Fruit fly (Drosophila melanogaster) whole organism, embryonic: ENCODE measurements around the gene CG13029.

Experiments
- Adf1 ChIP-seq: fragments of 200-800 bp; sonication (Bioruptor generic); IDR thresholded peaks from 2 replicates; pipeline ENCODE4 v1.3.6; 2022; ENCODE audit warnings: missing biosample characterization, missing genetic modification characterization
- BEAF-32 ChIP-seq: fragments of 200-800 bp; sonication (Bioruptor generic); optimal IDR thresholded peaks from 3 replicates; lab custom pipeline; 2017; ENCODE audit warnings: missing biosample characterization, missing genetic modification characterization, mild to moderate bottlenecking, moderate library complexity, missing genetic modification reagents
- Blimp-1 ChIP-seq: fragments of 200-800 bp; sonication (Bioruptor generic); optimal IDR thresholded peaks from 3 replicates; lab custom pipeline; 2018; ENCODE audit warnings: missing biosample characterization, missing genetic modification characterization, mild to moderate bottlenecking, moderate library complexity, missing genetic modification reagents
- CG10366 ChIP-seq: fragments of 200-800 bp; sonication (Bioruptor generic); IDR thresholded peaks from 2 replicates; pipeline ENCODE4 v1.3.6; 2022; ENCODE audit warnings: missing biosample characterization, missing genetic modification characterization
- CG11093 ChIP-seq: fragments of 200-800 bp; sonication (Bioruptor generic); IDR thresholded peaks from 3 replicates; pipeline ENCODE4 v1.3.6; 2022; ENCODE audit warnings: missing biosample characterization, missing genetic modification characterization
- CG11560 ChIP-seq: fragments of 200-800 bp; sonication (Bioruptor generic); IDR thresholded peaks from 3 replicates; pipeline ENCODE4 v1.3.6; 2022; ENCODE audit warnings: missing biosample characterization, missing genetic modification characterization
- CG12744 ChIP-seq: fragments of 200-800 bp; sonication (Bioruptor generic); optimal IDR thresholded peaks from 2 replicates; lab custom pipeline; 2016; ENCODE audit warnings: missing biosample characterization, missing genetic modification characterization
- CG17328 ChIP-seq: fragments of 200-800 bp; sonication (Bioruptor generic); IDR thresholded peaks from 2 replicates; pipeline ENCODE4 v1.3.6; 2022; ENCODE audit warnings: missing biosample characterization, missing genetic modification characterization
- CG17359 ChIP-seq: fragments of 200-800 bp; sonication (Bioruptor generic); optimal IDR thresholded peaks from 3 replicates; lab custom pipeline; 2018; ENCODE audit warnings: missing biosample characterization, mild to moderate bottlenecking, missing genetic modification characterization, moderate library complexity
- CG18476 ChIP-seq: fragments of 200-800 bp; sonication (Bioruptor generic); optimal IDR thresholded peaks from 2 replicates; lab custom pipeline; 2016; ENCODE audit warnings: missing biosample characterization, mild to moderate bottlenecking, missing genetic modification characterization
- CG2116 ChIP-seq: fragments of 200-800 bp; sonication (Bioruptor generic); optimal IDR thresholded peaks from 3 replicates; lab custom pipeline; 2018; ENCODE audit warnings: missing biosample characterization, mild to moderate bottlenecking, missing genetic modification characterization
- CG2875 ChIP-seq: fragments of 200-800 bp; sonication (Bioruptor generic); optimal IDR thresholded peaks from 2 replicates; lab custom pipeline; 2017; ENCODE audit warnings: missing biosample characterization, mild to moderate bottlenecking, missing genetic modification characterization, missing genetic modification reagents
- CG31224 ChIP-seq: fragments of 200-800 bp; sonication (Bioruptor generic); IDR thresholded peaks from 2 replicates; pipeline ENCODE4 v1.3.6; 2022; ENCODE audit warnings: missing biosample characterization, missing genetic modification characterization
- CG3281 ChIP-seq: fragments of 200-800 bp; sonication (Bioruptor generic); optimal IDR thresholded peaks from 3 replicates; lab custom pipeline; 2017; ENCODE audit warnings: missing biosample characterization, mild to moderate bottlenecking, missing genetic modification characterization
- CG34422 ChIP-seq: fragments of 200-800 bp; sonication (Bioruptor generic); IDR thresholded peaks from 3 replicates; pipeline ENCODE4 v1.3.6; 2022; ENCODE audit warnings: missing biosample characterization, missing genetic modification characterization
- CG3726 ChIP-seq: fragments of 200-800 bp; sonication (Bioruptor generic); IDR thresholded peaks from 3 replicates; pipeline ENCODE4, ENCODE4 v1.3.6; 2022; ENCODE audit warnings: missing biosample characterization, missing genetic modification characterization
- CG3995 ChIP-seq: fragments of 200-800 bp; sonication (Bioruptor generic); optimal IDR thresholded peaks from 3 replicates; lab custom pipeline; 2016; ENCODE audit warnings: missing biosample characterization, missing genetic modification characterization
- CG6813 ChIP-seq: fragments of 200-800 bp; sonication (Bioruptor generic); optimal IDR thresholded peaks from 2 replicates; lab custom pipeline; 2017; ENCODE audit warnings: missing biosample characterization, missing genetic modification characterization, mild to moderate bottlenecking, moderate library complexity, missing genetic modification reagents
- CG7987 ChIP-seq: fragments of 200-800 bp; sonication (Bioruptor generic); optimal IDR thresholded peaks from 2 replicates; lab custom pipeline; 2018; ENCODE audit warnings: missing biosample characterization, mild to moderate bottlenecking, missing genetic modification characterization, moderate library complexity
- CG9876 ChIP-seq: fragments of 200-800 bp; sonication (Bioruptor generic); optimal IDR thresholded peaks from 2 replicates; lab custom pipeline; 2016; ENCODE audit warnings: missing biosample characterization, missing genetic modification characterization
- Dbx ChIP-seq: fragments of 200-800 bp; sonication (Bioruptor generic); IDR thresholded peaks from 3 replicates; pipeline ENCODE4 v1.3.6; 2022; ENCODE audit warnings: missing biosample characterization, missing genetic modification characterization
- Deaf1 ChIP-seq: fragments of 200-800 bp; optimal IDR thresholded peaks from 3 replicates; lab custom pipeline; 2019; ENCODE audit warnings: missing biosample characterization, mild to moderate bottlenecking, missing genetic modification characterization, moderate library complexity
- Dip2 ChIP-seq: fragments of 200-800 bp; sonication (Bioruptor generic); IDR thresholded peaks from 2 replicates; pipeline ENCODE4 v1.3.6; 2022; ENCODE audit warnings: missing biosample characterization, missing genetic modification characterization
- Drgx ChIP-seq: fragments of 200-800 bp; sonication (Bioruptor generic); IDR thresholded peaks from 2 replicates; pipeline ENCODE4 v1.3.6; 2022; ENCODE audit warnings: missing biosample characterization, missing genetic modification characterization
- Fer2 ChIP-seq: fragments of 200-800 bp; sonication (Bioruptor generic); optimal IDR thresholded peaks from 2 replicates; lab custom pipeline; 2018; ENCODE audit warnings: missing biosample characterization, mild to moderate bottlenecking, missing genetic modification characterization, moderate library complexity
- Fer3 ChIP-seq: fragments of 200-800 bp; sonication (Bioruptor generic); optimal IDR thresholded peaks from 2 replicates; lab custom pipeline; 2018; ENCODE audit warnings: missing biosample characterization, mild to moderate bottlenecking, missing genetic modification characterization, moderate library complexity
- HLH54F ChIP-seq: fragments of 200-800 bp; sonication (Bioruptor generic); optimal IDR thresholded peaks from 3 replicates; lab custom pipeline; 2016; ENCODE audit warnings: missing biosample characterization, missing genetic modification characterization
- Lim3 ChIP-seq: fragments of 200-800 bp; sonication (Bioruptor generic); IDR thresholded peaks from 2 replicates; pipeline ENCODE4 v1.3.6; 2022; ENCODE audit warnings: missing biosample characterization, missing genetic modification characterization
- Sox102F ChIP-seq: fragments of 200-800 bp; sonication (Bioruptor generic); optimal IDR thresholded peaks from 2 replicates; lab custom pipeline; 2018; ENCODE audit warnings: missing biosample characterization, mild to moderate bottlenecking, missing genetic modification characterization, moderate library complexity
- Spps ChIP-seq: fragments of 200-800 bp; sonication (Bioruptor generic); optimal IDR thresholded peaks from 2 replicates; lab custom pipeline; 2018; ENCODE audit warnings: missing biosample characterization, mild to moderate bottlenecking, missing genetic modification characterization
- Xrp1 ChIP-seq: fragments of 200-800 bp; sonication (Bioruptor generic); IDR thresholded peaks from 2 replicates; pipeline ENCODE4 v1.3.6; 2022; ENCODE audit warnings: missing biosample characterization, missing genetic modification characterization
- br ChIP-seq: fragments of >200 bp; optimal IDR thresholded peaks from 2 replicates; lab custom pipeline; 2017
- eve ChIP-seq, 2 experiments: fragments of >200 bp; optimal IDR thresholded peaks; 2 replicates each; lab custom pipeline; 2017; ENCODE audit warnings: missing biosample characterization in 2 of 2, missing genetic modification characterization in 2 of 2
- fu2 ChIP-seq: fragments of 200-800 bp; sonication (Bioruptor generic); optimal IDR thresholded peaks from 2 replicates; lab custom pipeline; 2016; ENCODE audit warnings: missing biosample characterization, missing genetic modification characterization
- gem ChIP-seq: fragments of 200-800 bp; sonication (Bioruptor generic); optimal IDR thresholded peaks from 2 replicates; lab custom pipeline; 2019; ENCODE audit warnings: missing biosample characterization, mild to moderate bottlenecking, missing genetic modification characterization, moderate library complexity
- grn ChIP-seq: fragments of 200-800 bp; sonication (Bioruptor generic); optimal IDR thresholded peaks from 3 replicates; lab custom pipeline; 2017; ENCODE audit warnings: missing biosample characterization, missing genetic modification characterization
- gsb ChIP-seq: fragments of 200-800 bp; sonication (Bioruptor generic); IDR thresholded peaks from 2 replicates; pipeline ENCODE4 v1.3.6; 2022; ENCODE audit warnings: missing biosample characterization, missing genetic modification characterization
- ind ChIP-seq: fragments of 200-800 bp; sonication (Bioruptor generic); optimal IDR thresholded peaks from 3 replicates; lab custom pipeline; 2016; ENCODE audit warnings: missing biosample characterization, missing genetic modification characterization
- jumu ChIP-seq: fragments of 200-800 bp; sonication (Bioruptor generic); optimal IDR thresholded peaks from 3 replicates; lab custom pipeline; 2016; ENCODE audit warnings: missing biosample characterization, missing genetic modification characterization
- lilli ChIP-seq: fragments of 200-800 bp; sonication (Bioruptor generic); optimal IDR thresholded peaks from 3 replicates; lab custom pipeline; 2016; ENCODE audit warnings: missing biosample characterization, missing genetic modification characterization
- pan ChIP-seq, 4 experiments: fragments of >200 bp in 3 of 4; fragments of 200-800 bp in 1 of 4; sonication (Bioruptor generic) in 1 of 4; optimal IDR thresholded peaks in 3 of 4; IDR thresholded peaks in 1 of 4; 2 replicates each; pipeline versions ENCODE4 v1.3.6 to Lab custom; 2017 to 2022; ENCODE audit warnings: missing biosample characterization in 2 of 4, missing genetic modification characterization in 2 of 4, mixed read lengths in 1 of 4
- row ChIP-seq: fragments of 200-800 bp; sonication (Bioruptor generic); IDR thresholded peaks from 3 replicates; pipeline ENCODE4 v1.3.6; 2022; ENCODE audit warnings: missing biosample characterization, missing genetic modification characterization
- sens ChIP-seq: fragments of 200-800 bp; sonication (Bioruptor generic); peaks from one replicate; lab custom pipeline; 2016; ENCODE audit warnings: missing biosample characterization, missing genetic modification characterization
- seq ChIP-seq: fragments of 200-800 bp; sonication (Bioruptor generic); IDR thresholded peaks from 2 replicates; pipeline ENCODE4 v1.3.6; 2022; ENCODE audit warnings: missing biosample characterization, missing genetic modification characterization
- sisA ChIP-seq: fragments of 200-800 bp; sonication (Bioruptor generic); IDR thresholded peaks from 2 replicates; pipeline ENCODE4 v1.3.6; 2022; ENCODE audit warnings: missing biosample characterization, missing genetic modification characterization
- stc ChIP-seq: fragments of 200-800 bp; sonication (Bioruptor generic); IDR thresholded peaks from 2 replicates; pipeline ENCODE4 v1.3.6; 2022; ENCODE audit warnings: missing biosample characterization, missing genetic modification characterization
- ttk ChIP-seq: fragments of 200-800 bp; sonication (Bioruptor generic); IDR thresholded peaks from 2 replicates; pipeline ENCODE4 v2.1.2; 2022; ENCODE audit warnings: missing biosample characterization, missing genetic modification characterization
- tx ChIP-seq: fragments of 200-800 bp; sonication (Bioruptor generic); optimal IDR thresholded peaks from 2 replicates; lab custom pipeline; 2016; ENCODE audit warnings: missing biosample characterization, missing genetic modification characterization
- vnd ChIP-seq: fragments of 200-800 bp; sonication (Bioruptor generic); IDR thresholded peaks from 3 replicates; pipeline ENCODE4 v1.3.6; 2022; ENCODE audit warnings: missing biosample characterization, missing genetic modification characterization; ENCODE audit not compliant: partially characterized antibody
- wek ChIP-seq: fragments of 200-800 bp; sonication (Bioruptor generic); optimal IDR thresholded peaks from 3 replicates; lab custom pipeline; 2018; ENCODE audit warnings: missing biosample characterization, mild to moderate bottlenecking, missing genetic modification characterization, moderate library complexity
- zen2 ChIP-seq: fragments of 200-800 bp; sonication (Bioruptor generic); IDR thresholded peaks from 3 replicates; pipeline ENCODE4 v1.3.6; 2022; ENCODE audit warnings: missing biosample characterization, missing genetic modification characterization; ENCODE audit not compliant: partially characterized antibody

CG13029 gene

dm6 chr3L:16885042-16885441 is 24.6 kb downstream of the CG13029 start (continued):
- no peak for TF ChIP-seq CG2875
- TF ChIP-seq CG2116 (GFP tag; lab: Kevin White, UChicago): no peak
- peak; percentile 61 for TF ChIP-seq gem (tag; lab: Kevin White, UChicago)
- TF ChIP-seq gsb (GFP tag; lab: Robert Waterston, UW): 0 out of 2 replicates have a peak, but pooled peaks have one; percentile 37
- no peak for TF ChIP-seq CG3726
- TF ChIP-seq fu2 (GFP tag; lab: Kevin White, UChicago): no peak
- peak; percentile 44; the same call in 1 of the 2 replicates for TF ChIP-seq stc (GFP tag; lab: Robert Waterston, UW)
- TF ChIP-seq Fer3 (tag; lab: Kevin White, UChicago): peak; percentile 59
- no peak for TF ChIP-seq sisA (GFP tag; lab: Robert Waterston, UW)
- peak; percentile 10 for TF ChIP-seq Sox102F (GFP tag; lab: Kevin White, UChicago)
- TF ChIP-seq CG3995: no peak
- TF ChIP-seq Dbx (GFP tag; lab: Robert Waterston, UW): peak; percentile 45; the same call in 1 of the 3 replicates
- no peak for TF ChIP-seq zen2 (GFP tag; lab: Robert Waterston, UW)
- no peak for TF ChIP-seq Blimp-1 (GFP tag; lab: Kevin White, UChicago)
- no peak for TF ChIP-seq CG11093 (GFP tag; lab: Robert Waterston, UW)
- TF ChIP-seq grn (GFP tag; lab: Kevin White, UChicago): no peak
- no peak for TF ChIP-seq CG9876 (GFP tag; lab: Kevin White, UChicago)
- TF ChIP-seq CG10366 (GFP tag; lab: Robert Waterston, UW): peak; percentile 46
- TF ChIP-seq CG6813: no peak
- peak; percentile 36 for TF ChIP-seq CG3281 (GFP tag; lab: Kevin White, UChicago)
- no peak for TF ChIP-seq seq (GFP tag; lab: Robert Waterston, UW)
- no peak for TF ChIP-seq CG34422 (GFP tag; lab: Robert Waterston, UW)
- TF ChIP-seq ind: peak; percentile 14
- peak; percentile 41 for TF ChIP-seq CG17359 (tag; lab: Kevin White, UChicago)
- TF ChIP-seq HLH54F (GFP tag; lab: Kevin White, UChicago): no peak
- TF ChIP-seq Lim3 (GFP tag; lab: Robert Waterston, UW): no peak
- no peak for TF ChIP-seq pan (optimal IDR thresholded peaks at IDR 0.05; lab: Kevin White, UChicago)
- peak in 1 of 2 experiments; percentile 72 for TF ChIP-seq pan (GFP tag; optimal IDR thresholded peaks at IDR 0.05 in 1 of 2, IDR thresholded peaks at IDR 0.05 in 1 of 2)
- peak; percentile 34; the same call in 1 of the 2 replicates for TF ChIP-seq Adf1
- no peak for TF ChIP-seq wek (GFP tag; lab: Kevin White, UChicago)
- TF ChIP-seq Fer2 (tag; lab: Kevin White, UChicago): no peak
- no peak for TF ChIP-seq vnd
- no peak for TF ChIP-seq br (lab: Kevin White, UChicago)
- TF ChIP-seq CG11560 (tag; lab: Robert Waterston, UW): 0 out of 3 replicates have a peak, but pooled peaks have one; percentile 19
- TF ChIP-seq Xrp1: no peak
- TF ChIP-seq CG12744: no peak
- TF ChIP-seq CG18476: no peak
- TF ChIP-seq CG7987 (GFP tag; lab: Kevin White, UChicago): no peak
- TF ChIP-seq lilli (GFP tag; lab: Kevin White, UChicago): peak; percentile 28
- TF ChIP-seq Dip2 (GFP tag; lab: Robert Waterston, UW): no peak

dm6 chr3L:16886179-16886930 is 25.9 kb downstream of the CG13029 start:
- no peak for TF ChIP-seq Spps (tag; lab: Kevin White, UChicago)
- TF ChIP-seq grn (GFP tag; lab: Kevin White, UChicago): peak; percentile 58
- TF ChIP-seq Sox102F (GFP tag; lab: Kevin White, UChicago): no peak
- peak in 1 of 2 experiments; percentile 42 for TF ChIP-seq eve (GFP tag; optimal IDR thresholded peaks at IDR 0.05; lab: Kevin White, UChicago)
- peak; percentile 54 for TF ChIP-seq sens (GFP tag; lab: Kevin White, UChicago)
- TF ChIP-seq Deaf1: peak; percentile 10
- 0 out of 3 replicates have a peak, but pooled peaks have one; percentile 10 for TF ChIP-seq row
- TF ChIP-seq CG17328 (GFP tag; lab: Robert Waterston, UW): no peak
- 0 out of 2 replicates have a peak, but pooled peaks have one; percentile 15 for TF ChIP-seq ttk (GFP tag; lab: Robert Waterston, UW)
- no peak for TF ChIP-seq CG31224 (GFP tag; lab: Robert Waterston, UW)
- TF ChIP-seq jumu: no peak
- no peak for TF ChIP-seq BEAF-32 (GFP tag; lab: Kevin White, UChicago)
- 0 out of 2 replicates have a peak, but pooled peaks have one; percentile 17 for TF ChIP-seq Drgx
- TF ChIP-seq tx (GFP tag; lab: Kevin White, UChicago): no peak
